Worm (Caenorhabditis elegans) whole organism, mixed stage, embryonic: Measurements from ENCODE around the gene pals-39.
A peak's percentile ranks its signal among the peaks of the same experiment; 100 is the strongest.

ENCODE experiments used
- blmp-1 ChIP-seq: fragments of 150-350 bp; optimal IDR thresholded peaks from 2 replicates; lab custom pipeline; 2014; ENCODE audit warnings: missing biosample characterization, missing genetic modification characterization
- ces-1 ChIP-seq: fragments of 150-350 bp; optimal IDR thresholded peaks from 2 replicates; lab custom pipeline; 2014; ENCODE audit warnings: missing biosample characterization, missing genetic modification reagents, missing genetic modification characterization
- elt-1 ChIP-seq: sonication (generic microtip); optimal IDR thresholded peaks from 2 replicates; lab custom pipeline; 2017; ENCODE audit warnings: missing genetic modification characterization, mild to moderate bottlenecking, missing compliant biosample characterization, antibody characterized with exemption, moderate library complexity, borderline replicate concordance; ENCODE audit not compliant: insufficient read depth
- elt-3 ChIP-seq: fragments of 150-350 bp; optimal IDR thresholded peaks from 2 replicates; lab custom pipeline; 2014; ENCODE audit warnings: missing biosample characterization, missing genetic modification characterization
- lin-13 ChIP-seq: fragments of 150-350 bp; optimal IDR thresholded peaks from 2 replicates; lab custom pipeline; 2014; ENCODE audit warnings: missing biosample characterization, missing genetic modification characterization
- lsy-2 ChIP-seq: fragments of 150-350 bp; optimal IDR thresholded peaks from 2 replicates; lab custom pipeline; 2014; ENCODE audit warnings: missing biosample characterization, missing genetic modification characterization
- mab-5 ChIP-seq: fragments of 150-350 bp; optimal IDR thresholded peaks from 2 replicates; lab custom pipeline; 2014; ENCODE audit warnings: missing biosample characterization, missing genetic modification characterization
- nhr-237 ChIP-seq: fragments of 150-350 bp; optimal IDR thresholded peaks from 2 replicates; lab custom pipeline; 2014; ENCODE audit warnings: missing biosample characterization, missing genetic modification characterization
- nhr-28 ChIP-seq: fragments of 150-350 bp; optimal IDR thresholded peaks from 2 replicates; lab custom pipeline; 2014; ENCODE audit warnings: missing biosample characterization, missing genetic modification characterization
- nhr-76 ChIP-seq: sonication (generic microtip); optimal IDR thresholded peaks from 2 replicates; lab custom pipeline; 2017; ENCODE audit warnings: missing biosample characterization, missing genetic modification characterization

- TF ChIP-seq blmp-1 (tag; lab: Kevin White, UChicago) (no peak), nhr-237 (tag; lab: Kevin White, UChicago) (no peak), ces-1 (GFP tag; lab: Kevin White, UChicago) (peak; percentile 22), lin-13 (tag; lab: Kevin White, UChicago) (no peak), lsy-2 (no peak), elt-3 (no peak), nhr-28 (tag; lab: Kevin White, UChicago) (no peak), mab-5 (tag; lab: Kevin White, UChicago) (no peak), nhr-76 (tag; lab: Kevin White, UChicago) (no peak), elt-1 (tag; lab: Kevin White, UChicago) (no peak)
Measured at ce11 chrV:12413651-12414114, 30.0 kb downstream of the pals-39 start, which contains the start of gene cdr-6.
